Worm (Caenorhabditis elegans) whole organism, L4 larva: ENCODE data around the gene ttbk-5.
A peak's percentile ranks its signal among the peaks of the same experiment; 100 is the strongest.

Source experiments
- F37D6.2 ChIP-seq: sonication (generic microtip); optimal IDR thresholded peaks from 2 replicates; lab custom pipeline; 2016; ENCODE audit warnings: mild to moderate bottlenecking, missing genetic modification characterization, missing compliant biosample characterization
- R02D3.7 ChIP-seq: fragments of 150-350 bp; sonication (generic microtip); optimal IDR thresholded peaks from 3 replicates; lab custom pipeline; 2014; ENCODE audit warnings: missing biosample characterization, missing genetic modification characterization
- T20F7.1 ChIP-seq: fragments of 200-800 bp; sonication (Bioruptor generic); optimal IDR thresholded peaks from 2 replicates; lab custom pipeline; 2018; ENCODE audit warnings: mild to moderate bottlenecking, missing genetic modification characterization, missing compliant biosample characterization
- Y105C5A.15 ChIP-seq: fragments of 200-800 bp; sonication (Bioruptor generic); IDR thresholded peaks from 2 replicates; pipeline ENCODE4 v1.3.6; 2022; ENCODE audit warnings: missing genetic modification characterization, missing compliant biosample characterization
- Y48G9A.11 ChIP-seq: fragments of 200-800 bp; sonication (Bioruptor generic); IDR thresholded peaks from 2 replicates; pipeline ENCODE4 v1.3.6; 2022; ENCODE audit warnings: missing genetic modification reagents, missing genetic modification characterization, missing compliant biosample characterization
- aha-1 ChIP-seq: fragments of 150-350 bp; peaks from one replicate; lab custom pipeline; 2014; ENCODE audit warnings: missing biosample characterization, missing genetic modification characterization
- attf-4 ChIP-seq: sonication (generic microtip); optimal IDR thresholded peaks from 3 replicates; lab custom pipeline; 2017; ENCODE audit warnings: missing biosample characterization, missing genetic modification characterization
- ceh-62 ChIP-seq: sonication (generic microtip); optimal IDR thresholded peaks from 2 replicates; lab custom pipeline; 2017; ENCODE audit warnings: missing biosample characterization, missing genetic modification characterization
- daf-8 ChIP-seq: fragments of 200-800 bp; sonication (Bioruptor generic); IDR thresholded peaks from 2 replicates; pipeline ENCODE4 v1.3.6; 2022; ENCODE audit warnings: missing genetic modification characterization, missing compliant biosample characterization
- dmd-8 ChIP-seq: fragments of 200-800 bp; sonication (Bioruptor generic); IDR thresholded peaks from 2 replicates; pipeline ENCODE4 v1.3.6; 2022; ENCODE audit warnings: missing genetic modification characterization, missing compliant biosample characterization
- dmd-9 ChIP-seq: fragments of 200-800 bp; sonication (Bioruptor generic); IDR thresholded peaks from 2 replicates; pipeline ENCODE4 v1.3.6; 2022; ENCODE audit warnings: missing genetic modification reagents, missing genetic modification characterization, missing compliant biosample characterization
- duxl-1 ChIP-seq: sonication (generic microtip); optimal IDR thresholded peaks from 2 replicates; lab custom pipeline; 2016; ENCODE audit warnings: mild to moderate bottlenecking, missing genetic modification characterization, moderate library complexity, missing compliant biosample characterization; ENCODE audit not compliant: poor library complexity
- egl-43 ChIP-seq: fragments of 200-800 bp; sonication (Bioruptor generic); IDR thresholded peaks from 2 replicates; pipeline ENCODE4 v1.3.6; 2022; ENCODE audit warnings: missing genetic modification reagents, missing genetic modification characterization, missing compliant biosample characterization
- fos-1 ChIP-seq: fragments of 150-350 bp; optimal IDR thresholded peaks from 2 replicates; lab custom pipeline; 2014; ENCODE audit warnings: missing biosample characterization, missing genetic modification characterization
- hif-1 ChIP-seq, 2 experiments: sonication (generic microtip); optimal IDR thresholded peaks; 2 replicates each; lab custom pipeline; 2016 to 2017; ENCODE audit warnings: missing compliant biosample characterization in 2 of 2, missing genetic modification characterization in 2 of 2, missing genetic modification reagents in 2 of 2, missing genotype in 2 of 2, mild to moderate bottlenecking in 1 of 2
- hlh-11 ChIP-seq: fragments of 200-800 bp; sonication (Bioruptor generic); optimal IDR thresholded peaks from 2 replicates; lab custom pipeline; 2018; ENCODE audit warnings: mild to moderate bottlenecking, missing genetic modification characterization, missing compliant biosample characterization
- lim-7 ChIP-seq: fragments of 200-800 bp; sonication (Bioruptor generic); IDR thresholded peaks from 2 replicates; pipeline ENCODE4 v1.3.6; 2022; ENCODE audit warnings: missing genetic modification characterization, missing compliant biosample characterization
- lin-13 ChIP-seq: fragments of 150-350 bp; optimal IDR thresholded peaks from 2 replicates; lab custom pipeline; 2014; ENCODE audit warnings: missing biosample characterization, missing genetic modification reagents, missing genetic modification characterization
- lin-29 ChIP-seq: fragments of 200-800 bp; sonication (Bioruptor generic); IDR thresholded peaks from 2 replicates; pipeline ENCODE4 v1.3.6; 2022; ENCODE audit warnings: missing genetic modification reagents, missing genetic modification characterization, missing compliant biosample characterization
- lin-39 ChIP-seq: fragments of 150-350 bp; optimal IDR thresholded peaks from 2 replicates; lab custom pipeline; 2014; ENCODE audit warnings: missing biosample characterization, missing genetic modification reagents, missing genetic modification characterization
- madf-5 ChIP-seq, 2 experiments: fragments of 200-800 bp; sonication (Bioruptor generic); IDR thresholded peaks; 2 replicates each; pipeline ENCODE4 v1.3.6; 2022; ENCODE audit warnings: missing compliant biosample characterization in 2 of 2, missing genetic modification characterization in 2 of 2
- mdl-1 ChIP-seq, 2 experiments: fragments of 150-350 bp in 1 of 2; sonication (generic microtip) in 1 of 2; optimal IDR thresholded peaks; 2 replicates each; lab custom pipeline; 2014 to 2017; ENCODE audit warnings: missing biosample characterization in 2 of 2, missing genetic modification characterization in 2 of 2
- mdt-29 ChIP-seq: fragments of 200-800 bp; sonication (Bioruptor generic); IDR thresholded peaks from 2 replicates; pipeline ENCODE4 v1.3.6; 2022; ENCODE audit warnings: missing genetic modification reagents, missing genetic modification characterization, missing compliant biosample characterization
- mep-1 ChIP-seq: fragments of 150-350 bp; sonication (generic microtip); optimal IDR thresholded peaks from 3 replicates; lab custom pipeline; 2014; ENCODE audit warnings: missing biosample characterization, missing genetic modification characterization
- mes-2 ChIP-seq: sonication (generic microtip); optimal IDR thresholded peaks from 2 replicates; lab custom pipeline; 2016; ENCODE audit warnings: missing genotype, mild to moderate bottlenecking, missing genetic modification characterization, missing compliant biosample characterization; ENCODE audit not compliant: poor library complexity, severe bottlenecking
- nhr-10 ChIP-seq: fragments of 150-350 bp; optimal IDR thresholded peaks from 2 replicates; lab custom pipeline; 2014; ENCODE audit warnings: missing biosample characterization, missing genetic modification characterization
- nhr-28 ChIP-seq: fragments of 150-350 bp; optimal IDR thresholded peaks from 2 replicates; lab custom pipeline; 2014; ENCODE audit warnings: missing biosample characterization, missing genetic modification characterization
- nhr-41 ChIP-seq: fragments of 200-800 bp; sonication (Bioruptor generic); IDR thresholded peaks from 2 replicates; pipeline ENCODE4 v1.3.6; 2022; ENCODE audit warnings: missing genetic modification reagents, missing genetic modification characterization, missing compliant biosample characterization
- nhr-42 ChIP-seq: fragments of 200-800 bp; sonication (Bioruptor generic); IDR thresholded peaks from 2 replicates; pipeline ENCODE4 v1.3.6; 2022; ENCODE audit warnings: missing genetic modification characterization, missing compliant biosample characterization
- pha-4 ChIP-seq, 2 experiments: fragments of 150-350 bp in 1 of 2; fragments of 200-800 bp in 1 of 2; sonication (Bioruptor generic) in 1 of 2; IDR thresholded peaks in 1 of 2; optimal IDR thresholded peaks in 1 of 2; 2 replicates each; pipeline versions ENCODE4 v1.3.6 to Lab custom; 2014 to 2022; ENCODE audit warnings: missing genetic modification characterization in 2 of 2, missing genetic modification reagents in 2 of 2, missing biosample characterization in 1 of 2, missing compliant biosample characterization in 1 of 2
- saeg-2 ChIP-seq: fragments of 200-800 bp; sonication (Bioruptor generic); IDR thresholded peaks from 2 replicates; pipeline ENCODE4 v1.3.6; 2022; ENCODE audit warnings: missing genetic modification reagents, missing genetic modification characterization, missing compliant biosample characterization
- tag-97 ChIP-seq: fragments of 200-800 bp; sonication (Bioruptor generic); IDR thresholded peaks from 2 replicates; pipeline ENCODE4 v1.3.6; 2022; ENCODE audit warnings: missing genetic modification characterization, missing compliant biosample characterization
- zag-1 ChIP-seq: fragments of 150-350 bp; optimal IDR thresholded peaks from 2 replicates; lab custom pipeline; 2014; ENCODE audit warnings: missing biosample characterization, missing genetic modification characterization
- zfp-2 ChIP-seq: sonication (generic microtip); optimal IDR thresholded peaks from 2 replicates; lab custom pipeline; 2016; ENCODE audit warnings: mild to moderate bottlenecking, missing genetic modification characterization, missing compliant biosample characterization
- ztf-7 ChIP-seq: fragments of 150-350 bp; optimal IDR thresholded peaks from 2 replicates; lab custom pipeline; 2014; ENCODE audit warnings: missing biosample characterization, missing genetic modification characterization

Gene ttbk-5

ce11 chrIV:10085401-10086187 is 4.9 kb upstream of the ttbk-5 start, which contains the start of the genes col-2 and ndc-80 (continued):
- no peak for TF ChIP-seq zag-1 (tag; lab: Kevin White, UChicago)
- no peak for TF ChIP-seq fos-1 (tag; lab: Kevin White, UChicago)
- no peak for TF ChIP-seq tag-97 (GFP tag; lab: Robert Waterston, UW)
- TF ChIP-seq F37D6.2: no peak
- no peak for TF ChIP-seq zfp-2
- TF ChIP-seq lin-29: no peak
- TF ChIP-seq pha-4 (GFP tag; IDR thresholded peaks at IDR 0.05; lab: Robert Waterston, UW): no peak
- TF ChIP-seq pha-4 (tag; optimal IDR thresholded peaks at IDR 0.05; lab: Kevin White, UChicago): peak; percentile 76
- peak; percentile 95 for TF ChIP-seq mes-2

ce11 chrIV:10089777-10090176 is 681 bp upstream of the ttbk-5 start, which contains the start of gene ttr-39:
Gene ttr-39, minus strand, starts transcription at chrIV:10089877.
- TF ChIP-seq lin-13 (GFP tag; lab: Kevin White, UChicago) (no peak), madf-5 (GFP tag; IDR thresholded peaks at IDR 0.05; lab: Robert Waterston, UW) (no peak), lim-7 (GFP tag; lab: Robert Waterston, UW) (no peak), ztf-7 (tag; lab: Kevin White, UChicago) (no peak), hlh-11 (tag; lab: Kevin White, UChicago) (no peak), hif-1 (tag; optimal IDR thresholded peaks at IDR 0.05; lab: Kevin White, UChicago) (no peak), nhr-41 (GFP tag; lab: Robert Waterston, UW) (no peak), mdt-29 (GFP tag; lab: Robert Waterston, UW) (no peak), attf-4 (no peak), duxl-1 (tag; lab: Kevin White, UChicago) (no peak), nhr-28 (tag; lab: Kevin White, UChicago) (no peak), lin-39 (tag; lab: Kevin White, UChicago) (no peak), dmd-8 (GFP tag; lab: Robert Waterston, UW) (no peak), mdl-1 (tag; optimal IDR thresholded peaks at IDR 0.05; lab: Kevin White, UChicago) (no peak), saeg-2 (GFP tag; lab: Robert Waterston, UW) (no peak), dmd-9 (no peak), Y105C5A.15 (GFP tag; lab: Robert Waterston, UW) (no peak), daf-8 (GFP tag; lab: Robert Waterston, UW) (no peak), Y48G9A.11 (GFP tag; lab: Robert Waterston, UW) (no peak)

- TF ChIP-seq egl-43: 0 out of 2 replicates have a peak, but pooled peaks have one; percentile 30
- TF ChIP-seq mep-1 (tag; lab: Kevin White, UChicago): no peak
These were observed 4.7 kb downstream of the ttbk-5 start, which contains the start of the genes C04G2.5 and msp-36 for ce11 chrIV:10095171-10095570. Gene C04G2.5, minus strand, starts transcription at chrIV:10095271. Gene msp-36, plus strand, starts transcription at chrIV:10095433.

ce11 chrIV:10096881-10097280 is 6.4 kb downstream of the ttbk-5 start, which contains the start of gene dis-3:
Gene dis-3, plus strand, starts transcription at chrIV:10097202.
- TF ChIP-seq R02D3.7: peak; percentile 55
- no peak for TF ChIP-seq hlh-11 (tag; lab: Kevin White, UChicago)
- peak; percentile 45 for TF ChIP-seq aha-1
- 0 out of 2 replicates have a peak, but pooled peaks have one; percentile 31 for TF ChIP-seq Y48G9A.11 (GFP tag; lab: Robert Waterston, UW)
- peak; percentile 88 for TF ChIP-seq T20F7.1

- no peak for TF ChIP-seq zfp-2
- TF ChIP-seq ceh-62 (tag; lab: Kevin White, UChicago): no peak
- no peak for TF ChIP-seq nhr-10 (tag; lab: Kevin White, UChicago)
- no peak for TF ChIP-seq tag-97 (GFP tag; lab: Robert Waterston, UW)
- no peak for TF ChIP-seq madf-5 (GFP tag; IDR thresholded peaks at IDR 0.05; lab: Robert Waterston, UW)
- TF ChIP-seq nhr-42 (GFP tag; lab: Robert Waterston, UW): no peak
These were observed 20.0 kb downstream of the ttbk-5 start, which contains the start of gene egl-38 for ce11 chrIV:10110417-10110816. Gene egl-38, minus strand, starts transcription at chrIV:10110517.
